Fruit fly (Drosophila melanogaster): ENCODE results near the gene Rnmt.

dm6 chr2L:15007331-15007863 is 2.3 kb upstream of the Rnmt start, which contains the start of the genes Ankrd49 and NC2beta:
- no peak for TF ChIP-seq Myc (optimal IDR thresholded peaks at IDR 0.05)
- no peak for TF ChIP-seq h (optimal IDR thresholded peaks at IDR 0.05)
- no peak for TF ChIP-seq insv (optimal IDR thresholded peaks at IDR 0.05)
